Fruit fly (Drosophila melanogaster) whole organism, embryonic: ENCODE results near the gene Ucp4A.
A peak's percentile ranks its signal among the peaks of the same experiment; 100 is the strongest.

Experiments
- CG10321 ChIP-seq: fragments of 200-800 bp; sonication (Bioruptor generic); IDR thresholded peaks from 2 replicates; pipeline ENCODE4 v1.3.6; 2022; ENCODE audit warnings: missing biosample characterization, missing genetic modification characterization
- CG10462 ChIP-seq: fragments of 200-800 bp; sonication (Bioruptor generic); optimal IDR thresholded peaks from 2 replicates; lab custom pipeline; 2016; ENCODE audit warnings: missing biosample characterization, missing genetic modification characterization
- CG12219 ChIP-seq: fragments of 200-800 bp; sonication (Bioruptor generic); optimal IDR thresholded peaks from 3 replicates; lab custom pipeline; 2018; ENCODE audit warnings: missing biosample characterization, mild to moderate bottlenecking, missing genetic modification characterization
- CG13894 ChIP-seq: fragments of 200-800 bp; sonication (Bioruptor generic); optimal IDR thresholded peaks from 3 replicates; lab custom pipeline; 2018; ENCODE audit warnings: missing biosample characterization, mild to moderate bottlenecking, missing genetic modification characterization, moderate library complexity
- CG14710 ChIP-seq: fragments of 200-800 bp; sonication (Bioruptor generic); optimal IDR thresholded peaks from 3 replicates; lab custom pipeline; 2019; ENCODE audit warnings: missing biosample characterization, mild to moderate bottlenecking, missing genetic modification characterization, moderate library complexity
- CG15269 ChIP-seq: fragments of 200-800 bp; sonication (Bioruptor generic); optimal IDR thresholded peaks from 2 replicates; lab custom pipeline; 2018; ENCODE audit warnings: missing biosample characterization, mild to moderate bottlenecking, missing genetic modification characterization, moderate library complexity
- CG15479 ChIP-seq: fragments of 200-800 bp; sonication (Bioruptor generic); optimal IDR thresholded peaks from 3 replicates; lab custom pipeline; 2019; ENCODE audit warnings: missing biosample characterization, mild to moderate bottlenecking, missing genetic modification characterization, moderate library complexity
- CG1647 ChIP-seq: fragments of 200-800 bp; sonication (Bioruptor generic); optimal IDR thresholded peaks from 3 replicates; lab custom pipeline; 2016; ENCODE audit warnings: missing biosample characterization, missing genetic modification characterization
- CG17186 ChIP-seq: fragments of 200-800 bp; sonication (Bioruptor generic); optimal IDR thresholded peaks from 3 replicates; lab custom pipeline; 2017; ENCODE audit warnings: missing biosample characterization, missing genetic modification reagents, missing genetic modification characterization
- CG2889 ChIP-seq: fragments of 200-800 bp; sonication (Bioruptor generic); IDR thresholded peaks from 3 replicates; pipeline ENCODE4 v1.3.6; 2022; ENCODE audit warnings: missing biosample characterization, missing genetic modification characterization
- CG3163 ChIP-seq: fragments of 200-800 bp; sonication (Bioruptor generic); optimal IDR thresholded peaks from 3 replicates; lab custom pipeline; 2016; ENCODE audit warnings: missing biosample characterization, missing genetic modification characterization
- CG32772 ChIP-seq: fragments of 200-800 bp; sonication (Bioruptor generic); IDR thresholded peaks from 2 replicates; pipeline ENCODE4 v1.3.6; 2022; ENCODE audit warnings: missing biosample characterization, missing genetic modification characterization
- CG4707 ChIP-seq: fragments of 200-800 bp; sonication (Bioruptor generic); optimal IDR thresholded peaks from 2 replicates; lab custom pipeline; 2018; ENCODE audit warnings: missing biosample characterization, mild to moderate bottlenecking, missing genetic modification characterization, moderate library complexity
- CG4730 ChIP-seq: fragments of 200-800 bp; sonication (Bioruptor generic); IDR thresholded peaks from 2 replicates; pipeline ENCODE4 v1.3.6; 2022; ENCODE audit warnings: missing biosample characterization, missing genetic modification characterization
- CG6791 ChIP-seq: fragments of 200-800 bp; sonication (Bioruptor generic); IDR thresholded peaks from 3 replicates; pipeline ENCODE4 v1.3.6; 2022; ENCODE audit warnings: missing biosample characterization, missing genetic modification characterization; ENCODE audit not compliant: partially characterized antibody
- CG6854 ChIP-seq: fragments of 200-800 bp; sonication (Bioruptor generic); optimal IDR thresholded peaks from 3 replicates; lab custom pipeline; 2017; ENCODE audit warnings: missing biosample characterization, mild to moderate bottlenecking, missing genetic modification characterization
- CTCF ChIP-seq: fragments of 200-800 bp; sonication (Bioruptor generic); optimal IDR thresholded peaks from 2 replicates; lab custom pipeline; 2017; ENCODE audit warnings: missing biosample characterization, mild to moderate bottlenecking, missing genetic modification characterization, moderate library complexity
- Camta ChIP-seq: fragments of 200-800 bp; sonication (Bioruptor generic); optimal IDR thresholded peaks from 2 replicates; lab custom pipeline; 2016; ENCODE audit warnings: missing biosample characterization, missing genetic modification characterization
- E2f1 ChIP-seq: fragments of 200-800 bp; sonication (Bioruptor generic); IDR thresholded peaks from 2 replicates; pipeline ENCODE4 v1.3.6; 2022; ENCODE audit warnings: missing biosample characterization, missing genetic modification characterization
- Elba2 ChIP-seq: fragments of 200-800 bp; sonication (Bioruptor generic); optimal IDR thresholded peaks from 3 replicates; lab custom pipeline; 2016; ENCODE audit warnings: missing biosample characterization, missing genetic modification characterization
- HLH4C ChIP-seq: fragments of 200-800 bp; sonication (Bioruptor generic); IDR thresholded peaks from 3 replicates; pipeline ENCODE4 v1.3.6; 2022; ENCODE audit warnings: missing biosample characterization, missing genetic modification characterization; ENCODE audit not compliant: partially characterized antibody
- Jarid2 ChIP-seq: fragments of 200-800 bp; sonication (Bioruptor generic); optimal IDR thresholded peaks from 3 replicates; lab custom pipeline; 2017; ENCODE audit warnings: mild to moderate bottlenecking, missing biosample characterization, missing genetic modification reagents, missing genetic modification characterization
- MBD-R2 ChIP-seq: fragments of 200-800 bp; sonication (Bioruptor generic); IDR thresholded peaks from 2 replicates; pipeline ENCODE4 v1.3.6; 2022; ENCODE audit warnings: missing biosample characterization, missing genetic modification characterization
- MESR4 ChIP-seq: fragments of 200-800 bp; sonication (Bioruptor generic); optimal IDR thresholded peaks from 2 replicates; lab custom pipeline; 2018; ENCODE audit warnings: missing biosample characterization, mild to moderate bottlenecking, missing genetic modification characterization, moderate library complexity
- Med ChIP-seq: fragments of 200-800 bp; sonication (Bioruptor generic); peaks from one replicate; lab custom pipeline; 2016; ENCODE audit warnings: missing biosample characterization, missing genetic modification characterization, mild to moderate bottlenecking, inconsistent platforms, moderate library complexity
- Meics ChIP-seq: fragments of 200-800 bp; sonication (Bioruptor generic); optimal IDR thresholded peaks from 2 replicates; lab custom pipeline; 2017; ENCODE audit warnings: missing biosample characterization, mild to moderate bottlenecking, missing genetic modification characterization
- Myb ChIP-seq: fragments of 200-800 bp; sonication (Bioruptor generic); optimal IDR thresholded peaks from 2 replicates; lab custom pipeline; 2016; ENCODE audit warnings: missing biosample characterization, missing genetic modification characterization
- NFAT ChIP-seq: fragments of 200-800 bp; sonication (Bioruptor generic); IDR thresholded peaks from 2 replicates; pipeline ENCODE4 v1.3.6; 2022; ENCODE audit warnings: missing biosample characterization, missing genetic modification characterization
- ac ChIP-seq: fragments of 200-800 bp; sonication (Bioruptor generic); optimal IDR thresholded peaks from 3 replicates; lab custom pipeline; 2017; ENCODE audit warnings: missing biosample characterization, mild to moderate bottlenecking, missing genetic modification characterization
- bigmax ChIP-seq: fragments of 200-800 bp; sonication (Bioruptor generic); optimal IDR thresholded peaks from 2 replicates; lab custom pipeline; 2018; ENCODE audit warnings: missing biosample characterization, mild to moderate bottlenecking, missing genetic modification characterization
- cad ChIP-seq: fragments of >200 bp; optimal IDR thresholded peaks from 2 replicates; lab custom pipeline; 2017; ENCODE audit warnings: missing biosample characterization, missing genetic modification characterization
- chinmo ChIP-seq: fragments of 200-800 bp; sonication (Bioruptor generic); IDR thresholded peaks from 4 replicates; pipeline ENCODE4 v1.3.6; 2022; ENCODE audit warnings: missing biosample characterization, missing genetic modification characterization; ENCODE audit not compliant: partially characterized antibody
- corto ChIP-seq: fragments of 200-800 bp; sonication (Bioruptor generic); optimal IDR thresholded peaks from 2 replicates; lab custom pipeline; 2016; ENCODE audit warnings: missing biosample characterization, mild to moderate bottlenecking, missing genetic modification characterization, moderate library complexity
- dmrt11E ChIP-seq: fragments of 200-800 bp; sonication (Bioruptor generic); optimal IDR thresholded peaks from 3 replicates; lab custom pipeline; 2018; ENCODE audit warnings: missing biosample characterization, mild to moderate bottlenecking, missing genetic modification characterization, moderate library complexity
- esg ChIP-seq: fragments of 200-800 bp; sonication (Bioruptor generic); conservative IDR thresholded peaks from 2 replicates; pipeline ENCODE4 v1.3.6; 2022; ENCODE audit warnings: missing biosample characterization, missing genetic modification characterization
- eve ChIP-seq, 2 experiments: fragments of >200 bp; optimal IDR thresholded peaks; 2 replicates each; lab custom pipeline; 2017; ENCODE audit warnings: missing biosample characterization in 2 of 2, missing genetic modification characterization in 2 of 2
- gce ChIP-seq: fragments of 200-800 bp; sonication (Bioruptor generic); IDR thresholded peaks from 3 replicates; pipeline ENCODE4 v1.3.6; 2022; ENCODE audit warnings: missing biosample characterization, missing genetic modification characterization
- insv ChIP-seq, 2 experiments: fragments of 200-800 bp; sonication (Bioruptor generic); optimal IDR thresholded peaks; 3 replicates each; lab custom pipeline; 2016 to 2018; ENCODE audit warnings: missing biosample characterization in 2 of 2, missing genetic modification characterization in 2 of 2
- lov ChIP-seq, 2 experiments: fragments of 200-800 bp in 1 of 2; fragments of >200 bp in 1 of 2; sonication (Bioruptor generic) in 1 of 2; IDR thresholded peaks in 1 of 2; optimal IDR thresholded peaks in 1 of 2; 2 replicates in 1 of 2; 3 replicates in 1 of 2; pipeline versions ENCODE4 v1.3.6 to Lab custom; 2017 to 2022; ENCODE audit warnings: missing biosample characterization in 1 of 2, missing genetic modification characterization in 1 of 2
- oc ChIP-seq: fragments of 200-800 bp; sonication (Bioruptor generic); optimal IDR thresholded peaks from 2 replicates; lab custom pipeline; 2018; ENCODE audit warnings: missing biosample characterization, mild to moderate bottlenecking, missing genetic modification characterization, moderate library complexity
- peb ChIP-seq: fragments of 200-800 bp; sonication (Bioruptor generic); IDR thresholded peaks from 2 replicates; pipeline ENCODE4 v1.3.6; 2022; ENCODE audit warnings: missing biosample characterization, missing genetic modification characterization
- pho ChIP-seq: fragments of 200-800 bp; sonication (Bioruptor generic); optimal IDR thresholded peaks from 2 replicates; lab custom pipeline; 2016; ENCODE audit warnings: missing biosample characterization, missing genetic modification characterization
- pita ChIP-seq: fragments of 200-800 bp; sonication (Bioruptor generic); optimal IDR thresholded peaks from 2 replicates; lab custom pipeline; 2017; ENCODE audit warnings: missing biosample characterization, mild to moderate bottlenecking, missing genetic modification characterization
- sens ChIP-seq: fragments of 200-800 bp; sonication (Bioruptor generic); peaks from one replicate; lab custom pipeline; 2016; ENCODE audit warnings: missing biosample characterization, missing genetic modification characterization
- stwl ChIP-seq: fragments of 200-800 bp; sonication (Bioruptor generic); optimal IDR thresholded peaks from 3 replicates; lab custom pipeline; 2018; ENCODE audit warnings: missing biosample characterization, mild to moderate bottlenecking, missing genetic modification characterization, moderate library complexity

Ucp4A gene

dm6 chrX:17884567-17884966, 39.8 kb downstream of the Ucp4A start:
- TF ChIP-seq stwl = peak; percentile 31
- TF ChIP-seq lov (optimal IDR thresholded peaks at IDR 0.05; lab: Kevin White, UChicago) = no peak
- 0 out of 3 replicates have a peak, but pooled peaks have one; percentile 24 for TF ChIP-seq lov (GFP tag; IDR thresholded peaks at IDR 0.05; lab: Robert Waterston, UW)
- peak; percentile 53 for TF ChIP-seq Med (GFP tag; lab: Kevin White, UChicago)
- TF ChIP-seq CG2889 (GFP tag; lab: Robert Waterston, UW) = 0 out of 3 replicates have a peak, but pooled peaks have one; percentile 10
- no peak for TF ChIP-seq peb (GFP tag; lab: Robert Waterston, UW)
- TF ChIP-seq pita = peak; percentile 24
- TF ChIP-seq CTCF (GFP tag; lab: Kevin White, UChicago) = peak; percentile 89
- TF ChIP-seq pho (GFP tag; lab: Kevin White, UChicago) = no peak
- TF ChIP-seq CG6791 = peak; percentile 50; the same call in 1 of the 3 replicates
- TF ChIP-seq CG12219 (GFP tag; lab: Kevin White, UChicago) = no peak
- 0 out of 3 replicates have a peak, but pooled peaks have one; percentile 40 for TF ChIP-seq HLH4C (GFP tag; lab: Robert Waterston, UW)
- TF ChIP-seq, all 482 proteins: peak for 8

- TF ChIP-seq CG15479 (GFP tag; lab: Kevin White, UChicago) = peak; percentile 30
- 0 out of 4 replicates have a peak, but pooled peaks have one; percentile 62 for TF ChIP-seq chinmo (GFP tag; lab: Robert Waterston, UW)
- TF ChIP-seq stwl = peak; percentile 20
- TF ChIP-seq sens (GFP tag; lab: Kevin White, UChicago) = peak; percentile 55
- TF ChIP-seq esg (GFP tag; lab: Robert Waterston, UW) = no peak
These were observed 40.5 kb downstream of the Ucp4A start for dm6 chrX:17885295-17885694.

dm6 chrX:17886107-17886448, 41.3 kb downstream of the Ucp4A start:
- TF ChIP-seq bigmax (GFP tag; lab: Kevin White, UChicago) (peak; percentile 95), E2f1 (no peak), CG4730 (GFP tag; lab: Robert Waterston, UW) (no peak), CG17186 (GFP tag; lab: Kevin White, UChicago) (peak; percentile 98), cad (GFP tag; lab: Kevin White, UChicago) (peak; percentile 29), insv (GFP tag; optimal IDR thresholded peaks at IDR 0.05; lab: Kevin White, UChicago) (peak; percentile 78 to 96), CG13894 (tag; lab: Kevin White, UChicago) (no peak), eve (GFP tag; optimal IDR thresholded peaks at IDR 0.05; lab: Kevin White, UChicago) (peak in 1 of 2 experiments; percentile 70), Elba2 (peak; percentile 48)
- TF ChIP-seq, all 482 proteins: peak for 6

dm6 chrX:17886449-17887207, 41.9 kb downstream of the Ucp4A start:
- peak; percentile 23 for TF ChIP-seq Jarid2 (GFP tag; lab: Kevin White, UChicago)
- no peak for TF ChIP-seq CG10462
- TF ChIP-seq oc (tag; lab: Kevin White, UChicago) = peak; percentile 5
- TF ChIP-seq CG3163 (GFP tag; lab: Kevin White, UChicago) = peak; percentile 91
- peak; percentile 61 for TF ChIP-seq corto
- no peak for TF ChIP-seq dmrt11E (tag; lab: Kevin White, UChicago)
- no peak for TF ChIP-seq Myb (GFP tag; lab: Kevin White, UChicago)
- no peak for TF ChIP-seq Meics (GFP tag; lab: Kevin White, UChicago)
- no peak for TF ChIP-seq gce (GFP tag; lab: Robert Waterston, UW)
- no peak for TF ChIP-seq Camta (GFP tag; lab: Kevin White, UChicago)
- TF ChIP-seq MBD-R2 (GFP tag; lab: Robert Waterston, UW) = peak; percentile 22; the same call in 1 of the 2 replicates
- TF ChIP-seq ac (GFP tag; lab: Kevin White, UChicago) = no peak
- TF ChIP-seq CG1647 (GFP tag; lab: Kevin White, UChicago) = no peak
- peak; percentile 5 for TF ChIP-seq CG6854
- TF ChIP-seq CG4707 (GFP tag; lab: Kevin White, UChicago) = no peak
- no peak for TF ChIP-seq CG15269 (tag; lab: Kevin White, UChicago)
- peak; percentile 91 for TF ChIP-seq CG10321 (GFP tag; lab: Robert Waterston, UW)
- peak; percentile 33; the same call in 1 of the 2 replicates for TF ChIP-seq NFAT (GFP tag; lab: Robert Waterston, UW)
- no peak for TF ChIP-seq CG14710 (tag; lab: Kevin White, UChicago)
- 0 out of 2 replicates have a peak, but pooled peaks have one; percentile 36 for TF ChIP-seq CG32772
- peak; percentile 73 for TF ChIP-seq MESR4 (GFP tag; lab: Kevin White, UChicago)
